Fruit fly (Drosophila melanogaster) whole organism, embryonic: ENCODE results near the gene Cyp303a1.
A peak's percentile ranks its signal among the peaks of the same experiment; 100 is the strongest.

Source experiments
- ATbp ChIP-seq: fragments of 200-800 bp; sonication (Bioruptor generic); optimal IDR thresholded peaks from 2 replicates; lab custom pipeline; 2017; ENCODE audit warnings: missing biosample characterization, mild to moderate bottlenecking, missing genetic modification characterization, missing genetic modification reagents
- Adf1 ChIP-seq: fragments of 200-800 bp; sonication (Bioruptor generic); IDR thresholded peaks from 2 replicates; pipeline ENCODE4 v1.3.6; 2022; ENCODE audit warnings: missing biosample characterization, missing genetic modification characterization
- Atf3 ChIP-seq: fragments of 200-800 bp; sonication (Bioruptor generic); optimal IDR thresholded peaks from 3 replicates; lab custom pipeline; 2016; ENCODE audit warnings: missing biosample characterization, missing genetic modification characterization
- Awh ChIP-seq: fragments of 200-800 bp; sonication (Bioruptor generic); IDR thresholded peaks from 2 replicates; pipeline ENCODE4, ENCODE4 v1.3.6; 2022; ENCODE audit warnings: missing biosample characterization, missing genetic modification characterization
- CG12071 ChIP-seq: fragments of 200-800 bp; sonication (Bioruptor generic); optimal IDR thresholded peaks from 3 replicates; lab custom pipeline; 2018; ENCODE audit warnings: missing biosample characterization, mild to moderate bottlenecking, missing genetic modification characterization
- CG13775 ChIP-seq: fragments of 200-800 bp; sonication (Bioruptor generic); optimal IDR thresholded peaks from 3 replicates; lab custom pipeline; 2017; ENCODE audit warnings: missing biosample characterization, mild to moderate bottlenecking, missing genetic modification characterization
- CG16863 ChIP-seq: fragments of 200-800 bp; sonication (Bioruptor generic); optimal IDR thresholded peaks from 3 replicates; lab custom pipeline; 2016; ENCODE audit warnings: missing biosample characterization, missing genetic modification characterization
- CG17359 ChIP-seq: fragments of 200-800 bp; sonication (Bioruptor generic); optimal IDR thresholded peaks from 3 replicates; lab custom pipeline; 2018; ENCODE audit warnings: missing biosample characterization, mild to moderate bottlenecking, missing genetic modification characterization, moderate library complexity
- CG17568 ChIP-seq: fragments of 200-800 bp; sonication (Bioruptor generic); optimal IDR thresholded peaks from 2 replicates; lab custom pipeline; 2018; ENCODE audit warnings: missing biosample characterization, mild to moderate bottlenecking, missing genetic modification characterization, moderate library complexity
- CG1832 ChIP-seq: fragments of 200-800 bp; sonication (Bioruptor generic); optimal IDR thresholded peaks from 2 replicates; lab custom pipeline; 2017; ENCODE audit warnings: missing biosample characterization, mild to moderate bottlenecking, missing genetic modification characterization, inconsistent platforms
- CG2875 ChIP-seq: fragments of 200-800 bp; sonication (Bioruptor generic); optimal IDR thresholded peaks from 2 replicates; lab custom pipeline; 2017; ENCODE audit warnings: missing biosample characterization, mild to moderate bottlenecking, missing genetic modification characterization, missing genetic modification reagents
- CG30020 ChIP-seq: fragments of 200-800 bp; optimal IDR thresholded peaks from 2 replicates; lab custom pipeline; 2019; ENCODE audit warnings: missing biosample characterization, mild to moderate bottlenecking, missing genetic modification characterization, moderate library complexity
- CG31365 ChIP-seq: fragments of 200-800 bp; sonication (Bioruptor generic); optimal IDR thresholded peaks from 2 replicates; lab custom pipeline; 2018; ENCODE audit warnings: missing biosample characterization, mild to moderate bottlenecking, missing genetic modification characterization
- CG4404 ChIP-seq: fragments of 200-800 bp; sonication (Bioruptor generic); IDR thresholded peaks from 2 replicates; pipeline ENCODE4 v1.3.6; 2022; ENCODE audit warnings: missing biosample characterization, missing genetic modification characterization
- CG6175 ChIP-seq: fragments of 200-800 bp; sonication (Bioruptor generic); IDR thresholded peaks from 3 replicates; pipeline ENCODE4 v1.3.6; 2022; ENCODE audit warnings: missing biosample characterization, missing genetic modification characterization
- CG6854 ChIP-seq: fragments of 200-800 bp; sonication (Bioruptor generic); optimal IDR thresholded peaks from 3 replicates; lab custom pipeline; 2017; ENCODE audit warnings: missing biosample characterization, mild to moderate bottlenecking, missing genetic modification characterization
- CG7987 ChIP-seq: fragments of 200-800 bp; sonication (Bioruptor generic); optimal IDR thresholded peaks from 2 replicates; lab custom pipeline; 2018; ENCODE audit warnings: missing biosample characterization, mild to moderate bottlenecking, missing genetic modification characterization, moderate library complexity
- CTCF ChIP-seq: fragments of 200-800 bp; sonication (Bioruptor generic); optimal IDR thresholded peaks from 2 replicates; lab custom pipeline; 2017; ENCODE audit warnings: missing biosample characterization, mild to moderate bottlenecking, missing genetic modification characterization, moderate library complexity
- CoRest ChIP-seq: fragments of 200-800 bp; sonication (Bioruptor generic); optimal IDR thresholded peaks from 3 replicates; lab custom pipeline; 2018; ENCODE audit warnings: missing biosample characterization, mild to moderate bottlenecking, missing genetic modification characterization, moderate library complexity
- D19B ChIP-seq: fragments of 200-800 bp; sonication (Bioruptor generic); optimal IDR thresholded peaks from 2 replicates; lab custom pipeline; 2017; ENCODE audit warnings: missing biosample characterization, mild to moderate bottlenecking, missing genetic modification characterization
- GATAe ChIP-seq: fragments of 200-800 bp; sonication (Bioruptor generic); conservative IDR thresholded peaks from 2 replicates; pipeline ENCODE4 v1.3.6; 2022; ENCODE audit warnings: missing biosample characterization, missing genetic modification characterization
- Hey ChIP-seq: fragments of 200-800 bp; sonication (Bioruptor generic); optimal IDR thresholded peaks from 3 replicates; lab custom pipeline; 2018; ENCODE audit warnings: missing biosample characterization, mild to moderate bottlenecking, missing genetic modification characterization
- HmgZ ChIP-seq: fragments of 200-800 bp; sonication (Bioruptor generic); optimal IDR thresholded peaks from 2 replicates; lab custom pipeline; 2018; ENCODE audit warnings: missing biosample characterization, mild to moderate bottlenecking, missing genetic modification characterization
- Hmx ChIP-seq: fragments of 200-800 bp; sonication (Bioruptor generic); optimal IDR thresholded peaks from 2 replicates; lab custom pipeline; 2016; ENCODE audit warnings: missing biosample characterization, missing genetic modification characterization
- Hsf ChIP-seq: fragments of 200-800 bp; sonication (Bioruptor generic); optimal IDR thresholded peaks from 3 replicates; lab custom pipeline; 2016; ENCODE audit warnings: missing biosample characterization, missing genetic modification characterization
- MESR4 ChIP-seq: fragments of 200-800 bp; sonication (Bioruptor generic); optimal IDR thresholded peaks from 2 replicates; lab custom pipeline; 2018; ENCODE audit warnings: missing biosample characterization, mild to moderate bottlenecking, missing genetic modification characterization, moderate library complexity
- Mes4 ChIP-seq: fragments of 200-800 bp; sonication (Bioruptor generic); optimal IDR thresholded peaks from 2 replicates; lab custom pipeline; 2016; ENCODE audit warnings: missing biosample characterization, missing genetic modification characterization
- Mrtf ChIP-seq: fragments of 200-800 bp; sonication (Bioruptor generic); IDR thresholded peaks from 3 replicates; pipeline ENCODE4 v1.3.6; 2022; ENCODE audit warnings: missing biosample characterization, missing genetic modification characterization
- Opbp ChIP-seq: fragments of 200-800 bp; sonication (Bioruptor generic); IDR thresholded peaks from 3 replicates; pipeline ENCODE4 v1.3.6; 2022; ENCODE audit warnings: missing biosample characterization, missing genetic modification characterization; ENCODE audit not compliant: partially characterized antibody
- Sox100B ChIP-seq: fragments of 200-800 bp; sonication (Bioruptor generic); optimal IDR thresholded peaks from 3 replicates; lab custom pipeline; 2018; ENCODE audit warnings: missing biosample characterization, mild to moderate bottlenecking, missing genetic modification characterization
- abd-A ChIP-seq: fragments of 200-800 bp; sonication (Bioruptor generic); optimal IDR thresholded peaks from 3 replicates; lab custom pipeline; 2019; ENCODE audit warnings: missing biosample characterization, mild to moderate bottlenecking, missing genetic modification characterization, moderate library complexity
- ato ChIP-seq: fragments of 200-800 bp; sonication (Bioruptor generic); IDR thresholded peaks from 2 replicates; pipeline ENCODE4 v1.3.6; 2022; ENCODE audit warnings: missing biosample characterization, missing genetic modification characterization; ENCODE audit not compliant: partially characterized antibody
- bigmax ChIP-seq: fragments of 200-800 bp; sonication (Bioruptor generic); optimal IDR thresholded peaks from 2 replicates; lab custom pipeline; 2018; ENCODE audit warnings: missing biosample characterization, mild to moderate bottlenecking, missing genetic modification characterization
- cato ChIP-seq: fragments of 200-800 bp; sonication (Bioruptor generic); optimal IDR thresholded peaks from 2 replicates; lab custom pipeline; 2016; ENCODE audit warnings: missing biosample characterization, missing genetic modification characterization, borderline replicate concordance
- emc ChIP-seq: fragments of 200-800 bp; sonication (Bioruptor generic); optimal IDR thresholded peaks from 2 replicates; lab custom pipeline; 2016; ENCODE audit warnings: missing biosample characterization, missing genetic modification characterization
- ems ChIP-seq: fragments of 200-800 bp; sonication (Bioruptor generic); optimal IDR thresholded peaks from 3 replicates; lab custom pipeline; 2016; ENCODE audit warnings: missing biosample characterization, missing genetic modification characterization
- ewg ChIP-seq: fragments of 200-800 bp; sonication (Bioruptor generic); optimal IDR thresholded peaks from 3 replicates; lab custom pipeline; 2017; ENCODE audit warnings: mild to moderate bottlenecking, missing biosample characterization, missing genetic modification reagents, missing genetic modification characterization
- fd96Cb ChIP-seq: fragments of 200-800 bp; sonication (Bioruptor generic); optimal IDR thresholded peaks from 2 replicates; lab custom pipeline; 2018; ENCODE audit warnings: missing biosample characterization, mild to moderate bottlenecking, missing genetic modification characterization, moderate library complexity
- gcm2 ChIP-seq: fragments of 200-800 bp; sonication (Bioruptor generic); optimal IDR thresholded peaks from 2 replicates; lab custom pipeline; 2016; ENCODE audit warnings: missing biosample characterization, missing genetic modification characterization
- ind ChIP-seq: fragments of 200-800 bp; sonication (Bioruptor generic); optimal IDR thresholded peaks from 3 replicates; lab custom pipeline; 2016; ENCODE audit warnings: missing biosample characterization, missing genetic modification characterization
- luna ChIP-seq: fragments of 200-800 bp; sonication (Bioruptor generic); optimal IDR thresholded peaks from 2 replicates; lab custom pipeline; 2016; ENCODE audit warnings: missing biosample characterization, missing genetic modification characterization
- pita ChIP-seq: fragments of 200-800 bp; sonication (Bioruptor generic); optimal IDR thresholded peaks from 2 replicates; lab custom pipeline; 2017; ENCODE audit warnings: missing biosample characterization, mild to moderate bottlenecking, missing genetic modification characterization
- pzg ChIP-seq: fragments of 200-800 bp; sonication (Bioruptor generic); optimal IDR thresholded peaks from 3 replicates; lab custom pipeline; 2018; ENCODE audit warnings: missing biosample characterization, mild to moderate bottlenecking, missing genetic modification characterization, moderate library complexity
- sd ChIP-seq: fragments of 200-800 bp; sonication (Bioruptor generic); optimal IDR thresholded peaks from 3 replicates; lab custom pipeline; 2018; ENCODE audit warnings: missing biosample characterization, mild to moderate bottlenecking, missing genetic modification characterization, moderate library complexity
- slp2 ChIP-seq: fragments of 200-800 bp; sonication (Bioruptor generic); optimal IDR thresholded peaks from 2 replicates; lab custom pipeline; 2016; ENCODE audit warnings: missing biosample characterization, missing genetic modification characterization
- tap ChIP-seq: fragments of 200-800 bp; optimal IDR thresholded peaks from 3 replicates; lab custom pipeline; 2019; ENCODE audit warnings: missing biosample characterization, mild to moderate bottlenecking, missing genetic modification characterization, moderate library complexity
- tup ChIP-seq: fragments of 200-800 bp; sonication (Bioruptor generic); optimal IDR thresholded peaks from 2 replicates; lab custom pipeline; 2016; ENCODE audit warnings: missing biosample characterization, mild to moderate bottlenecking, missing genetic modification characterization, moderate library complexity
- vfl ChIP-seq: fragments of 200-800 bp; sonication (Bioruptor generic); optimal IDR thresholded peaks from 2 replicates; lab custom pipeline; 2016; ENCODE audit warnings: missing biosample characterization, missing genetic modification characterization
- vvl ChIP-seq: fragments of 200-800 bp; sonication (Bioruptor generic); IDR thresholded peaks from 2 replicates; pipeline ENCODE4 v1.3.6; 2022; ENCODE audit warnings: missing biosample characterization, missing genetic modification characterization
- wdn ChIP-seq: fragments of 200-800 bp; sonication (Bioruptor generic); IDR thresholded peaks from 2 replicates; pipeline ENCODE4 v1.3.6; 2022; ENCODE audit warnings: missing biosample characterization, missing genetic modification characterization

Gene Cyp303a1

DNA sequence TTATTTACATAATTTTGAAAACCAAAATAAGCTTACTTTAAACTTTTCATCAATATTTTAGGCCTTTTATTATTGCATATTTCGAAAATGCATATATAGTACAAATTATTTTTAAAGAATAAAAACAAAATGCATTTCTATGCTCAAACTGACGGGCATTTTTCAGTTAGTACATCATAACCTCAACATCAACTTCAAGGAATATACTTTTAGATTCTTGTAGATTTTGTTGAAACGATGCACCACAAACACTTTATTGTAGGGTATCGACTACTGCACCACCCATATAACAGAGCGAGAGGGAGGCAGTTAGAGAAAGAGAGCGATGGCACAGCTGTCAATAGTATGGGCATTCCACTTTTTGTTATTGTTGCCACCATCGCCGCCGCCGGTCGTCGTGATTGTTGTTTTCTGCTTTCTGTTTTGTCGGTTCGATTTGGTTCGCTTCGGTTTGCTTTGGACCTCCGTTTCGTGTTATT, 14.2 kb upstream of the Cyp303a1 start:
- TF ChIP-seq GATAe (no peak), CG16863 (peak; percentile 91), CG13775 (GFP tag; lab: Kevin White, UChicago) (peak; percentile 85), CTCF (GFP tag; lab: Kevin White, UChicago) (peak; percentile 63), wdn (no peak), tup (peak; percentile 72), CG6175 (GFP tag; lab: Robert Waterston, UW) (no peak), CoRest (tag; lab: Kevin White, UChicago) (peak; percentile 95), CG17568 (GFP tag; lab: Kevin White, UChicago) (peak; percentile 79), Opbp (GFP tag; lab: Robert Waterston, UW) (0 out of 3 replicates have a peak, but pooled peaks have one; percentile 9), CG4404 (GFP tag; lab: Robert Waterston, UW) (peak; percentile 47; the same call in 1 of the 2 replicates), cato (GFP tag; lab: Kevin White, UChicago) (peak; percentile 90), Awh (GFP tag; lab: Robert Waterston, UW) (peak; percentile 68; the same call in 1 of the 2 replicates), ems (GFP tag; lab: Kevin White, UChicago) (peak; percentile 88), Atf3 (GFP tag; lab: Kevin White, UChicago) (peak; percentile 81), abd-A (peak; percentile 21), ind (GFP tag; lab: Kevin White, UChicago) (peak; percentile 92), Hey (tag; lab: Kevin White, UChicago) (no peak), CG7987 (GFP tag; lab: Kevin White, UChicago) (peak; percentile 74), bigmax (GFP tag; lab: Kevin White, UChicago) (peak; percentile 87), Mes4 (GFP tag; lab: Kevin White, UChicago) (peak; percentile 81), CG6854 (GFP tag; lab: Kevin White, UChicago) (peak; percentile 52), CG2875 (GFP tag; lab: Kevin White, UChicago) (peak; percentile 92), pzg (GFP tag; lab: Kevin White, UChicago) (no peak), Sox100B (peak; percentile 97), gcm2 (peak; percentile 66), HmgZ (peak; percentile 73), Hmx (GFP tag; lab: Kevin White, UChicago) (peak; percentile 74), MESR4 (GFP tag; lab: Kevin White, UChicago) (peak; percentile 24), fd96Cb (tag; lab: Kevin White, UChicago) (peak; percentile 96), Mrtf (GFP tag; lab: Robert Waterston, UW) (peak; percentile 67; the same call in 1 of the 3 replicates), vvl (peak; percentile 89), CG31365 (tag; lab: Kevin White, UChicago) (peak; percentile 51), vfl (peak; percentile 19), ATbp (GFP tag; lab: Kevin White, UChicago) (peak; percentile 94), CG30020 (tag; lab: Kevin White, UChicago) (peak; percentile 75), ewg (peak; percentile 90), Hsf (GFP tag; lab: Kevin White, UChicago) (peak; percentile 92), emc (GFP tag; lab: Kevin White, UChicago) (peak; percentile 45), slp2 (GFP tag; lab: Kevin White, UChicago) (peak; percentile 86), Adf1 (GFP tag; lab: Robert Waterston, UW) (no peak), luna (GFP tag; lab: Kevin White, UChicago) (no peak), pita (GFP tag; lab: Kevin White, UChicago) (no peak), tap (peak; percentile 92), CG17359 (tag; lab: Kevin White, UChicago) (peak; percentile 95), ato (GFP tag; lab: Robert Waterston, UW) (no peak), sd (tag; lab: Kevin White, UChicago) (peak; percentile 73), CG12071 (GFP tag; lab: Kevin White, UChicago) (peak; percentile 87), CG1832 (GFP tag; lab: Kevin White, UChicago) (peak; percentile 68), D19B (peak; percentile 72)
